Worm (Caenorhabditis elegans): Measurements from ENCODE around the gene F44A6.4.

DNA sequence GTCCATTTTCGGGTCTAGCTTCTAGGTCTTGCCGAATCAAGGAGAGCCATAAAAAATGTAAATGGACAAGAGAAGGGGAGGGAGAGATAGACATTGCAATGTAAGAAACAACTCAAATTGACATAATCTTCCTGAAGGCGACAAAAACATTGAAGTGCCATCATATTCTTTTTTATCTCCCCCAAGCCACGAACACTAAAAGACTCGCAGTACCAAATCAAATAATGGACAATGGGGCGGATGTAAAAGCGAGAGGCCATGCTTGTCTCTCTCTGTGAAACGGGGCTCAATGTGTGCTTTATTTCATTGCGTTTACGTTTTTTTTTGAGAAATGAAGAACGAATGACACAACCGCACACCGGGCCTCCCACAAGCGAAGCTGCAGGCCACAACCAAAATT is 10.6 kb upstream of the F44A6.4 start:
- TF ChIP-seq pqm-1 (tag; optimal IDR thresholded peaks at IDR 0.05), result no peak
- TF ChIP-seq nhr-237 (tag; optimal IDR thresholded peaks at IDR 0.05), result no peak
- no peak for TF ChIP-seq nhr-12 (tag; optimal IDR thresholded peaks at IDR 0.05)
- TF ChIP-seq ceh-82 (tag; optimal IDR thresholded peaks at IDR 0.05), result no peak
- TF ChIP-seq lin-15B (tag; optimal IDR thresholded peaks at IDR 0.05), result no peak
- no peak for TF ChIP-seq zip-4 (GFP tag; optimal IDR thresholded peaks at IDR 0.05)
- no peak for TF ChIP-seq aha-1 (tag; optimal IDR thresholded peaks at IDR 0.05)
- TF ChIP-seq sptf-1 (tag; optimal IDR thresholded peaks at IDR 0.05), result no peak
